Worm (Caenorhabditis elegans) whole organism, young adult: ENCODE data around the gene rml-3.

ENCODE experiments used
- B0336.3 ChIP-seq: fragments of 200-800 bp; sonication (Bioruptor generic); IDR thresholded peaks from 2 replicates; pipeline ENCODE4 v1.3.6; 2022; ENCODE audit warnings: missing genetic modification characterization, missing compliant biosample characterization
- F52B5.7 ChIP-seq: sonication (generic microtip); optimal IDR thresholded peaks from 2 replicates; lab custom pipeline; 2016; ENCODE audit warnings: mild to moderate bottlenecking, missing genetic modification characterization, missing compliant biosample characterization
- K11D2.4 ChIP-seq: fragments of 200-800 bp; sonication (Bioruptor generic); IDR thresholded peaks from 2 replicates; pipeline ENCODE4 v1.3.6; 2022; ENCODE audit warnings: missing genetic modification reagents, missing genetic modification characterization, missing compliant biosample characterization
- K12H6.12 ChIP-seq: fragments of 200-800 bp; sonication (Bioruptor generic); optimal IDR thresholded peaks from 2 replicates; lab custom pipeline; 2018; ENCODE audit warnings: mild to moderate bottlenecking, missing genetic modification characterization, missing compliant biosample characterization
- Y53F4B.3 ChIP-seq: fragments of 200-800 bp; sonication (Bioruptor generic); IDR thresholded peaks from 2 replicates; pipeline ENCODE4 v1.3.6; 2022; ENCODE audit warnings: missing genetic modification reagents, missing genetic modification characterization, missing compliant biosample characterization
- Y53G8AR.9 ChIP-seq: fragments of 200-800 bp; sonication (Bioruptor generic); conservative IDR thresholded peaks from 2 replicates; pipeline ENCODE4 v1.3.6; 2022; ENCODE audit warnings: missing genetic modification reagents, missing genetic modification characterization, missing compliant biosample characterization
- Y95B8A.8 ChIP-seq: fragments of 200-800 bp; sonication (Bioruptor generic); IDR thresholded peaks from 2 replicates; pipeline ENCODE4 v1.3.6; 2022; ENCODE audit warnings: missing genetic modification reagents, missing genetic modification characterization, missing compliant biosample characterization
- ZK185.1 ChIP-seq: sonication (generic microtip); optimal IDR thresholded peaks from 2 replicates; lab custom pipeline; 2016; ENCODE audit warnings: mild to moderate bottlenecking, missing genetic modification characterization, missing compliant biosample characterization; ENCODE audit not compliant: poor library complexity, severe bottlenecking
- ama-1 ChIP-seq, 3 experiments: fragments of 150-350 bp in 1 of 3; sonication (generic microtip) in 2 of 3; optimal IDR thresholded peaks; 2 replicates each; lab custom pipeline; 2014 to 2018; ENCODE audit warnings: missing biosample characterization in 2 of 3, missing genetic modification characterization in 2 of 3, missing genetic modification reagents in 2 of 3
- cebp-1 ChIP-seq, 2 experiments: fragments of 200-800 bp in 1 of 2; sonication (Bioruptor generic) in 1 of 2; sonication (generic microtip) in 1 of 2; IDR thresholded peaks in 1 of 2; optimal IDR thresholded peaks in 1 of 2; 2 replicates each; pipeline versions ENCODE4 v1.3.6 to Lab custom; 2017 to 2022; ENCODE audit warnings: missing compliant biosample characterization in 2 of 2, missing genetic modification characterization in 2 of 2, mild to moderate bottlenecking in 1 of 2, missing genetic modification reagents in 1 of 2, moderate library complexity in 1 of 2
- ceh-27 ChIP-seq: fragments of 200-800 bp; sonication (Bioruptor generic); optimal IDR thresholded peaks from 2 replicates; lab custom pipeline; 2018; ENCODE audit warnings: mild to moderate bottlenecking, missing genetic modification characterization, moderate library complexity, missing compliant biosample characterization
- ceh-79 ChIP-seq: sonication (generic microtip); optimal IDR thresholded peaks from 2 replicates; lab custom pipeline; 2017; ENCODE audit warnings: mild to moderate bottlenecking, missing genetic modification characterization, missing compliant biosample characterization
- chd-7 ChIP-seq: sonication (generic microtip); optimal IDR thresholded peaks from 2 replicates; lab custom pipeline; 2016; ENCODE audit warnings: mild to moderate bottlenecking, missing genetic modification characterization, moderate library complexity, missing compliant biosample characterization
- die-1 ChIP-seq: sonication (generic microtip); optimal IDR thresholded peaks from 2 replicates; lab custom pipeline; 2016; ENCODE audit warnings: missing genotype, mild to moderate bottlenecking, missing genetic modification characterization, missing compliant biosample characterization
- efl-1 ChIP-seq: fragments of 150-350 bp; optimal IDR thresholded peaks from 2 replicates; lab custom pipeline; 2014; ENCODE audit warnings: missing biosample characterization, missing genetic modification reagents, missing genetic modification characterization
- gei-17 ChIP-seq: fragments of 200-800 bp; sonication (Bioruptor generic); optimal IDR thresholded peaks from 2 replicates; lab custom pipeline; 2018; ENCODE audit warnings: mild to moderate bottlenecking, missing genetic modification characterization, missing compliant biosample characterization
- hlh-12 ChIP-seq: sonication (generic microtip); optimal IDR thresholded peaks from 2 replicates; lab custom pipeline; 2016; ENCODE audit warnings: missing genetic modification characterization, missing compliant biosample characterization
- hmg-1.2 ChIP-seq: fragments of 200-800 bp; sonication (Bioruptor generic); IDR thresholded peaks from 2 replicates; pipeline ENCODE4 v1.3.6; 2022; ENCODE audit warnings: missing genetic modification reagents, missing genetic modification characterization, missing compliant biosample characterization
- lin-26 ChIP-seq: fragments of 200-800 bp; sonication (Bioruptor generic); IDR thresholded peaks from 2 replicates; pipeline ENCODE4 v1.3.6; 2022; ENCODE audit warnings: missing genetic modification reagents, missing genetic modification characterization, missing compliant biosample characterization
- lin-35 ChIP-seq, 3 experiments: fragments of 150-350 bp in 2 of 3; sonication (generic microtip) in 1 of 3; optimal IDR thresholded peaks; 2 replicates each; lab custom pipeline; 2014 to 2018; ENCODE audit warnings: missing biosample characterization in 3 of 3, missing genetic modification characterization in 3 of 3, missing genetic modification reagents in 3 of 3
- lin-40 ChIP-seq: sonication (generic microtip); optimal IDR thresholded peaks from 2 replicates; lab custom pipeline; 2016; ENCODE audit warnings: missing genetic modification characterization, mild to moderate bottlenecking, missing compliant biosample characterization, missing genotype, missing genetic modification reagents
- lin-54 ChIP-seq: fragments of 200-800 bp; sonication (Bioruptor generic); optimal IDR thresholded peaks from 2 replicates; lab custom pipeline; 2018; ENCODE audit warnings: mild to moderate bottlenecking, missing genetic modification characterization, missing compliant biosample characterization
- nfyb-1 ChIP-seq: fragments of 200-800 bp; sonication (Bioruptor generic); IDR thresholded peaks from 2 replicates; pipeline ENCODE4 v1.3.6; 2022; ENCODE audit warnings: missing genetic modification reagents, missing genetic modification characterization, missing compliant biosample characterization
- nhr-27 ChIP-seq: fragments of 200-800 bp; sonication (Bioruptor generic); optimal IDR thresholded peaks from 2 replicates; lab custom pipeline; 2018; ENCODE audit warnings: mild to moderate bottlenecking, missing genetic modification characterization, moderate library complexity, missing compliant biosample characterization
- nhr-80 ChIP-seq: sonication (generic microtip); optimal IDR thresholded peaks from 2 replicates; lab custom pipeline; 2016; ENCODE audit warnings: missing genetic modification characterization, missing compliant biosample characterization
- xnd-1 ChIP-seq: sonication (generic microtip); optimal IDR thresholded peaks from 2 replicates; lab custom pipeline; 2016; ENCODE audit warnings: missing genotype, missing genetic modification reagents, missing genetic modification characterization, missing compliant biosample characterization
- zfh-2 ChIP-seq: fragments of 200-800 bp; sonication (Bioruptor generic); conservative IDR thresholded peaks from 2 replicates; pipeline ENCODE4 v1.3.6; 2022; ENCODE audit warnings: missing genetic modification reagents, missing genetic modification characterization, missing compliant biosample characterization
- ztf-18 ChIP-seq: sonication (generic microtip); optimal IDR thresholded peaks from 2 replicates; lab custom pipeline; 2016; ENCODE audit warnings: missing genotype, mild to moderate bottlenecking, missing genetic modification characterization, missing compliant biosample characterization
- ztf-22 ChIP-seq: fragments of 200-800 bp; sonication (Bioruptor generic); optimal IDR thresholded peaks from 2 replicates; lab custom pipeline; 2018; ENCODE audit warnings: mild to moderate bottlenecking, missing genetic modification characterization, moderate library complexity, missing compliant biosample characterization
- ztf-26 ChIP-seq: sonication (generic microtip); optimal IDR thresholded peaks from 2 replicates; lab custom pipeline; 2017; ENCODE audit warnings: missing genetic modification characterization, missing compliant biosample characterization

rml-3 gene

DNA sequence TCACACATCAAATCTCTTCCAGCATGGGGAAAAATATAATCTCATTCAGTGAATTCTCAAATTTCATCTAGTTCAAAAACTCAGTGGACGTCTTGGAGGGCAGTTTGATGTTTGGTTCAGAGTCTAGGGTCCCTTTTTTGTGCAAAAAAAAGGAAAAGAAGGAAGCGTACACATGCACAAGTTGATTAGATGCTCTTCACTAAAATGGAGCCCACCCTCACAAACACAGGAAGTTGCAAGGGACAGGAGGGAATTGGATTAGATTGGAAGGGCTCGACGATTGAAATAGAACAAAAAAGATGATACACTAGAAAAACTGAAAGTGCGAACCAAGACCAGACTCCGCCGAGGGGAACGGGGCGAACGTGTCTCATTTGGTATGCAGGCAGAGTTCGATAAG is 12.0 kb upstream of the rml-3 start:
- TF ChIP-seq lin-35 (GFP tag; optimal IDR thresholded peaks at IDR 0.05; lab: Kevin White, UChicago) (peak in 1 of 3 experiments; percentile 35), B0336.3 (GFP tag; lab: Robert Waterston, UW) (no peak), efl-1 (GFP tag; lab: Kevin White, UChicago) (no peak)

DNA sequence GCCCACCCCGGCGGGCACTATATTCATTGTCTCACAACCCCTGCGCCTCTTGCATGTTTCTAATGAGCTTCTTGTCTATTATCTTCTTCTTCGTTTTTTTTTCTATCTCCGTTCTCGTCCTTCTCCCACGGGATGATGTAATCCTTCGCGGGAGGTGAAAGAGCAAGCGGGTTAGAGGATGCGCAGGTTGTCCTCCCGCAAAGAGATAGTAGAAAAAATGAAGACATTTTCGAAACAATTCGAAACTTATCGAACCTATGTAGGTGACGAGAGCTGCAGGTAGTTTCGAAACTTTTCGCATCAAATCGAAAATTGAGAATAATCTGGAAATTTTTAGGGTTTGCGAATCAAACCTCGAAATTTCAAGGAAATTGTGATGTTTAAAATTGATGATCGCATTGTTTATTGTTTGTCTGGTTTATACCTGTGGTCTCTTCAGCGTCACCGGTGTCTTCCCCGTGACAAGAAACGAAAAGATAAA is 11.4 kb upstream of the rml-3 start:
- TF ChIP-seq ceh-79 (tag; lab: Kevin White, UChicago): no peak
- TF ChIP-seq K11D2.4 (GFP tag; lab: Robert Waterston, UW): no peak
- no peak for TF ChIP-seq cebp-1 (GFP tag; IDR thresholded peaks at IDR 0.05; lab: Robert Waterston, UW)
- TF ChIP-seq cebp-1 (tag; optimal IDR thresholded peaks at IDR 0.05; lab: Kevin White, UChicago): peak; percentile 49
- no peak for TF ChIP-seq xnd-1 (tag; lab: Kevin White, UChicago)
- no peak for TF ChIP-seq lin-54
- 0 out of 2 replicates have a peak, but pooled peaks have one; percentile 33 for TF ChIP-seq zfh-2 (GFP tag; lab: Robert Waterston, UW)
- peak; percentile 31; the same call in 1 of the 2 replicates for TF ChIP-seq hmg-1.2 (GFP tag; lab: Robert Waterston, UW)
- 0 out of 2 replicates have a peak, but pooled peaks have one; percentile 38 for TF ChIP-seq nfyb-1 (GFP tag; lab: Robert Waterston, UW)
- TF ChIP-seq lin-40 (tag; lab: Kevin White, UChicago): peak; percentile 16
- 0 out of 2 replicates have a peak, but pooled peaks have one; percentile 40 for TF ChIP-seq Y53G8AR.9 (GFP tag; lab: Robert Waterston, UW)
- no peak for TF ChIP-seq ztf-18
- TF ChIP-seq B0336.3 (GFP tag; lab: Robert Waterston, UW): 0 out of 2 replicates have a peak, but pooled peaks have one; percentile 29
- peak; percentile 84 for TF ChIP-seq nhr-80 (tag; lab: Kevin White, UChicago)
- TF ChIP-seq gei-17: peak; percentile 9
- TF ChIP-seq ztf-22 (GFP tag; lab: Kevin White, UChicago): peak; percentile 28
- TF ChIP-seq, all 124 proteins: peak for 10

DNA sequence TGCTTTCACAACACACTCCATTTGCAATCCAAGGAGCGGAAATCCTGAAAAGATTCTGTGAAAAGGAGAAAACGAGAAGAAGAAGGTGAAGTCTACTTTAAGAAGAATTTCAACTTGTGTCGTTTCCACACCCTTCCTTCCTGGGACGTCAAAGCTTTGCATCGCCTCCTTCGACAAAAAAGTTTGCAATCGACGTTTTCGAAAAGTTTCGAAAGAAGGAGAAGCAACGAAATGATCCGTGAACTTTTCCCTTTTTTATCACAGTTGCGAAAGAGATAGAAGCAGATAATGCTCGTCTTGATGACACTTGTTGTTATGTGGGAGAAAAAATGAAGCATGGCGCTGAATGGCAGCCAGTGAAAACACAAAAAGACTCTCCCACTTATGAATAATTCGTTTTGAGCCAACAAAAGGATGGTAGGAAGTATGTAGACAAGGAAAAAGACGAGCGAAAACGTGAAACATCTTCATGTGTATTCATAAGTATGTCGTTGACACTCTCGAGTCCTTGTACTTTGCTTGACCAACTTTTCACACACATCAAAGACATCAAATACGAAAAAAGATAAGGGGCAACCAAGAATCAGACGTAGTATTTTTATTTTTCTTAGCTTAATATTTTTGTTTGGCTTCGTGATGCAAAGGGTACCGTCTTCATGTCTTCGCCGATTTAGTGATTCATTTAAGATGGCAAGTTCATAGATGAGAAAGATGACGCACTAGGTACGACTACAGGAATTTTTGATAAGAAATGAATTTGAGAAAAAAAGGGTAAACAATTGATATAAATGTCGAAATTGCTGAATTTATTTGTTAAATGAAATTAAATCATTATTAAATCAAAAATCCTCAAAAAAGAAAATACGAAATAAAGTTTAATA is 10.2 kb upstream of the rml-3 start:
- TF ChIP-seq Y53F4B.3 (GFP tag; lab: Robert Waterston, UW): no peak
- no peak for TF ChIP-seq lin-54
- TF ChIP-seq nhr-80 (tag; lab: Kevin White, UChicago): peak; percentile 34
- TF ChIP-seq cebp-1 (GFP tag; IDR thresholded peaks at IDR 0.05; lab: Robert Waterston, UW): no peak
- peak; percentile 86 for TF ChIP-seq cebp-1 (tag; optimal IDR thresholded peaks at IDR 0.05; lab: Kevin White, UChicago)
- TF ChIP-seq ceh-27 (GFP tag; lab: Kevin White, UChicago): peak; percentile 17
- TF ChIP-seq K12H6.12 (tag; lab: Kevin White, UChicago): peak; percentile 12

DNA sequence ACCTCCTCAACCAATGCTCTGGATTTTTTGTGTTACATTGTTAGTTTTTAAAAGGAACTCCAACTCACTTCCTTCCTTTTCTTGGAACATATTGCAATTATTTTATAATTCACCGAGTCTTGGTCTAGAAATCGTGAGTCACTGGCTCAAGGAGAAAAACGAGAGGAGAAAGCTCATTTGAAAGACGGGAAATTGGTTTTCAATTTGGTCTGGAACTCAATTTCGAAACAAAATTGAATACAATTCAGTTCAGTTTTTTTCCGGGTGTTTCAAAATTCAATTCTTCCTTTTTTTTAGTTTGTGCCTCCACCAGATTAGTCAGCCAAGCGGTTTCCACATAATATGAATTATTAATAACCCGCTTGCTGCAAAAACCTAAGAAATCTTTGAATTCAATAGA is 9.0 kb upstream of the rml-3 start:
- TF ChIP-seq Y95B8A.8 (no peak), B0336.3 (GFP tag; lab: Robert Waterston, UW) (no peak), nfyb-1 (GFP tag; lab: Robert Waterston, UW) (no peak), ztf-26 (no peak), ZK185.1 (tag; lab: Kevin White, UChicago) (no peak), lin-26 (no peak), F52B5.7 (tag; lab: Kevin White, UChicago) (no peak), chd-7 (tag; lab: Kevin White, UChicago) (no peak), hlh-12 (tag; lab: Kevin White, UChicago) (no peak), die-1 (tag; lab: Kevin White, UChicago) (no peak), nhr-27 (tag; lab: Kevin White, UChicago) (no peak), ama-1 (optimal IDR thresholded peaks at IDR 0.05; lab: Kevin White, UChicago) (no peak), ama-1 (GFP tag; optimal IDR thresholded peaks at IDR 0.05; lab: Kevin White, UChicago) (no peak)
